Fruit fly (Drosophila melanogaster) whole organism, embryonic: ENCODE data around the gene eIF2gamma.
A peak's percentile ranks its signal among the peaks of the same experiment; 100 is the strongest.

Source experiments
- Awh ChIP-seq: fragments of 200-800 bp; sonication (Bioruptor generic); IDR thresholded peaks from 2 replicates; pipeline ENCODE4, ENCODE4 v1.3.6; 2022; ENCODE audit warnings: missing biosample characterization, missing genetic modification characterization
- CG11456 ChIP-seq: fragments of 200-800 bp; sonication (Bioruptor generic); IDR thresholded peaks from 3 replicates; pipeline ENCODE4 v1.3.6; 2022; ENCODE audit warnings: missing biosample characterization, missing genetic modification characterization
- CG12769 ChIP-seq: fragments of 200-800 bp; sonication (Bioruptor generic); optimal IDR thresholded peaks from 2 replicates; lab custom pipeline; 2019; ENCODE audit warnings: missing biosample characterization, mild to moderate bottlenecking, missing genetic modification characterization, moderate library complexity
- CG13123 ChIP-seq: fragments of 200-800 bp; sonication (Bioruptor generic); optimal IDR thresholded peaks from 2 replicates; lab custom pipeline; 2016; ENCODE audit warnings: missing biosample characterization, missing genetic modification characterization
- CG13775 ChIP-seq: fragments of 200-800 bp; sonication (Bioruptor generic); optimal IDR thresholded peaks from 3 replicates; lab custom pipeline; 2017; ENCODE audit warnings: missing biosample characterization, mild to moderate bottlenecking, missing genetic modification characterization
- CG1603 ChIP-seq: fragments of 200-800 bp; sonication (Bioruptor generic); optimal IDR thresholded peaks from 2 replicates; lab custom pipeline; 2019; ENCODE audit warnings: missing biosample characterization, mild to moderate bottlenecking, missing genetic modification characterization, moderate library complexity
- CG16863 ChIP-seq: fragments of 200-800 bp; sonication (Bioruptor generic); optimal IDR thresholded peaks from 3 replicates; lab custom pipeline; 2016; ENCODE audit warnings: missing biosample characterization, missing genetic modification characterization
- CG17361 ChIP-seq: fragments of 200-800 bp; sonication (Bioruptor generic); IDR thresholded peaks from 3 replicates; pipeline ENCODE4 v1.3.6; 2022; ENCODE audit warnings: missing biosample characterization, missing genetic modification characterization
- CG2120 ChIP-seq: fragments of 200-800 bp; sonication (Bioruptor generic); optimal IDR thresholded peaks from 3 replicates; lab custom pipeline; 2016; ENCODE audit warnings: missing biosample characterization, missing genetic modification characterization
- CG2199 ChIP-seq: fragments of 200-800 bp; sonication (Bioruptor generic); IDR thresholded peaks from 3 replicates; pipeline ENCODE4 v1.3.6; 2022; ENCODE audit warnings: missing biosample characterization, missing genetic modification characterization
- CG30431 ChIP-seq: fragments of 200-800 bp; sonication (Bioruptor generic); optimal IDR thresholded peaks from 2 replicates; lab custom pipeline; 2017; ENCODE audit warnings: missing biosample characterization, missing genetic modification characterization
- CG31224 ChIP-seq: fragments of 200-800 bp; sonication (Bioruptor generic); IDR thresholded peaks from 2 replicates; pipeline ENCODE4 v1.3.6; 2022; ENCODE audit warnings: missing biosample characterization, missing genetic modification characterization
- CG31365 ChIP-seq: fragments of 200-800 bp; sonication (Bioruptor generic); optimal IDR thresholded peaks from 2 replicates; lab custom pipeline; 2018; ENCODE audit warnings: missing biosample characterization, mild to moderate bottlenecking, missing genetic modification characterization
- CG3281 ChIP-seq: fragments of 200-800 bp; sonication (Bioruptor generic); optimal IDR thresholded peaks from 3 replicates; lab custom pipeline; 2017; ENCODE audit warnings: missing biosample characterization, mild to moderate bottlenecking, missing genetic modification characterization
- CG4282 ChIP-seq: fragments of 200-800 bp; sonication (Bioruptor generic); optimal IDR thresholded peaks from 2 replicates; lab custom pipeline; 2016; ENCODE audit warnings: missing biosample characterization, missing genetic modification characterization
- CG4404 ChIP-seq: fragments of 200-800 bp; sonication (Bioruptor generic); IDR thresholded peaks from 2 replicates; pipeline ENCODE4 v1.3.6; 2022; ENCODE audit warnings: missing biosample characterization, missing genetic modification characterization
- CG7357 ChIP-seq: fragments of 200-800 bp; sonication (Bioruptor generic); IDR thresholded peaks from 3 replicates; pipeline ENCODE4 v1.3.6; 2022; ENCODE audit warnings: missing biosample characterization, missing genetic modification characterization
- CG7372 ChIP-seq: fragments of 200-800 bp; sonication (Bioruptor generic); IDR thresholded peaks from 2 replicates; pipeline ENCODE4 v1.3.6; 2022; ENCODE audit warnings: missing biosample characterization, missing genetic modification characterization
- CG7987 ChIP-seq: fragments of 200-800 bp; sonication (Bioruptor generic); optimal IDR thresholded peaks from 2 replicates; lab custom pipeline; 2018; ENCODE audit warnings: missing biosample characterization, mild to moderate bottlenecking, missing genetic modification characterization, moderate library complexity
- CG8924 ChIP-seq: fragments of 200-800 bp; optimal IDR thresholded peaks from 3 replicates; lab custom pipeline; 2019; ENCODE audit warnings: missing biosample characterization, mild to moderate bottlenecking, missing genetic modification characterization, moderate library complexity
- CTCF ChIP-seq: fragments of 200-800 bp; sonication (Bioruptor generic); optimal IDR thresholded peaks from 2 replicates; lab custom pipeline; 2017; ENCODE audit warnings: missing biosample characterization, mild to moderate bottlenecking, missing genetic modification characterization, moderate library complexity
- Doc2 ChIP-seq: fragments of 200-800 bp; sonication (Bioruptor generic); IDR thresholded peaks from 2 replicates; pipeline ENCODE4 v1.3.6; 2022; ENCODE audit warnings: missing biosample characterization, missing genetic modification characterization
- Doc3 ChIP-seq: fragments of 200-800 bp; sonication (Bioruptor generic); IDR thresholded peaks from 3 replicates; pipeline ENCODE4 v1.3.6; 2022; ENCODE audit warnings: missing biosample characterization, missing genetic modification characterization; ENCODE audit not compliant: partially characterized antibody
- Eip74EF ChIP-seq, 2 experiments: fragments of 200-800 bp in 1 of 2; fragments of >200 bp in 1 of 2; sonication (Bioruptor generic) in 1 of 2; optimal IDR thresholded peaks; 2 replicates each; lab custom pipeline; 2017 to 2019; ENCODE audit warnings: missing biosample characterization in 2 of 2, missing genetic modification characterization in 2 of 2, mild to moderate bottlenecking in 1 of 2, moderate library complexity in 1 of 2
- HLH54F ChIP-seq: fragments of 200-800 bp; sonication (Bioruptor generic); optimal IDR thresholded peaks from 3 replicates; lab custom pipeline; 2016; ENCODE audit warnings: missing biosample characterization, missing genetic modification characterization
- HLHmδ ChIP-seq: fragments of 200-800 bp; sonication (Bioruptor generic); optimal IDR thresholded peaks from 2 replicates; lab custom pipeline; 2018; ENCODE audit warnings: missing biosample characterization, mild to moderate bottlenecking, missing genetic modification characterization, moderate library complexity
- HmgD ChIP-seq: fragments of 200-800 bp; sonication (Bioruptor generic); optimal IDR thresholded peaks from 3 replicates; lab custom pipeline; 2016; ENCODE audit warnings: missing biosample characterization, missing genetic modification characterization
- HmgZ ChIP-seq: fragments of 200-800 bp; sonication (Bioruptor generic); optimal IDR thresholded peaks from 2 replicates; lab custom pipeline; 2018; ENCODE audit warnings: missing biosample characterization, mild to moderate bottlenecking, missing genetic modification characterization
- Hsf ChIP-seq: fragments of 200-800 bp; sonication (Bioruptor generic); optimal IDR thresholded peaks from 3 replicates; lab custom pipeline; 2016; ENCODE audit warnings: missing biosample characterization, missing genetic modification characterization
- Jarid2 ChIP-seq: fragments of 200-800 bp; sonication (Bioruptor generic); optimal IDR thresholded peaks from 3 replicates; lab custom pipeline; 2017; ENCODE audit warnings: mild to moderate bottlenecking, missing biosample characterization, missing genetic modification reagents, missing genetic modification characterization
- Kr ChIP-seq: fragments of 200-800 bp; sonication (Bioruptor generic); optimal IDR thresholded peaks from 2 replicates; lab custom pipeline; 2017; ENCODE audit warnings: missing biosample characterization, mild to moderate bottlenecking, missing genetic modification characterization
- Lhr ChIP-seq: fragments of 200-800 bp; sonication (Bioruptor generic); optimal IDR thresholded peaks from 3 replicates; lab custom pipeline; 2017; ENCODE audit warnings: mild to moderate bottlenecking, missing biosample characterization, missing genetic modification reagents, missing genetic modification characterization
- NFAT ChIP-seq: fragments of 200-800 bp; sonication (Bioruptor generic); IDR thresholded peaks from 2 replicates; pipeline ENCODE4 v1.3.6; 2022; ENCODE audit warnings: missing biosample characterization, missing genetic modification characterization
- Scr ChIP-seq: fragments of 200-800 bp; sonication (Bioruptor generic); IDR thresholded peaks from 2 replicates; pipeline ENCODE4 v1.3.6; 2022; ENCODE audit warnings: missing biosample characterization, missing genetic modification characterization; ENCODE audit not compliant: partially characterized antibody
- Vsx1 ChIP-seq: fragments of 200-800 bp; sonication (Bioruptor generic); optimal IDR thresholded peaks from 2 replicates; lab custom pipeline; 2017; ENCODE audit warnings: missing biosample characterization, mild to moderate bottlenecking, missing genetic modification characterization, missing genetic modification reagents
- ap ChIP-seq: fragments of 200-800 bp; sonication (Bioruptor generic); IDR thresholded peaks from 2 replicates; pipeline ENCODE4 v1.3.6; 2022; ENCODE audit warnings: missing biosample characterization, missing genetic modification characterization
- cato ChIP-seq: fragments of 200-800 bp; sonication (Bioruptor generic); optimal IDR thresholded peaks from 2 replicates; lab custom pipeline; 2016; ENCODE audit warnings: missing biosample characterization, missing genetic modification characterization, borderline replicate concordance
- disco-r ChIP-seq: fragments of 200-800 bp; sonication (Bioruptor generic); optimal IDR thresholded peaks from 2 replicates; lab custom pipeline; 2016; ENCODE audit warnings: missing biosample characterization, missing genetic modification characterization
- dysf ChIP-seq: fragments of 200-800 bp; sonication (Bioruptor generic); IDR thresholded peaks from 3 replicates; pipeline ENCODE4 v1.3.6; 2022; ENCODE audit warnings: missing biosample characterization, missing genetic modification characterization
- ewg ChIP-seq: fragments of 200-800 bp; sonication (Bioruptor generic); optimal IDR thresholded peaks from 3 replicates; lab custom pipeline; 2017; ENCODE audit warnings: mild to moderate bottlenecking, missing biosample characterization, missing genetic modification reagents, missing genetic modification characterization
- lilli ChIP-seq: fragments of 200-800 bp; sonication (Bioruptor generic); optimal IDR thresholded peaks from 3 replicates; lab custom pipeline; 2016; ENCODE audit warnings: missing biosample characterization, missing genetic modification characterization
- lola ChIP-seq, 3 experiments: fragments of >200 bp in 2 of 3; fragments of 200-800 bp in 1 of 3; sonication (Bioruptor generic) in 1 of 3; optimal IDR thresholded peaks; 2 replicates each; lab custom pipeline; 2017 to 2019; ENCODE audit warnings: missing biosample characterization in 3 of 3, missing genetic modification characterization in 3 of 3, mild to moderate bottlenecking in 1 of 3, moderate library complexity in 1 of 3
- luna ChIP-seq: fragments of 200-800 bp; sonication (Bioruptor generic); optimal IDR thresholded peaks from 2 replicates; lab custom pipeline; 2016; ENCODE audit warnings: missing biosample characterization, missing genetic modification characterization
- nerfin-2 ChIP-seq: fragments of 200-800 bp; sonication (Bioruptor generic); IDR thresholded peaks from 2 replicates; pipeline ENCODE4 v1.3.6; 2022; ENCODE audit warnings: missing biosample characterization, missing genetic modification characterization; ENCODE audit not compliant: partially characterized antibody
- pros ChIP-seq: fragments of 200-800 bp; sonication (Bioruptor generic); optimal IDR thresholded peaks from 3 replicates; lab custom pipeline; 2019; ENCODE audit warnings: missing biosample characterization, mild to moderate bottlenecking, missing genetic modification characterization, moderate library complexity
- pum ChIP-seq: fragments of 200-800 bp; sonication (Bioruptor generic); optimal IDR thresholded peaks from 2 replicates; lab custom pipeline; 2016; ENCODE audit warnings: missing biosample characterization, missing genetic modification characterization
- salm ChIP-seq: fragments of 200-800 bp; sonication (Bioruptor generic); optimal IDR thresholded peaks from 2 replicates; lab custom pipeline; 2018; ENCODE audit warnings: missing biosample characterization, mild to moderate bottlenecking, missing genetic modification characterization
- seq ChIP-seq: fragments of 200-800 bp; sonication (Bioruptor generic); IDR thresholded peaks from 2 replicates; pipeline ENCODE4 v1.3.6; 2022; ENCODE audit warnings: missing biosample characterization, missing genetic modification characterization
- stc ChIP-seq: fragments of 200-800 bp; sonication (Bioruptor generic); IDR thresholded peaks from 2 replicates; pipeline ENCODE4 v1.3.6; 2022; ENCODE audit warnings: missing biosample characterization, missing genetic modification characterization
- toy ChIP-seq: fragments of 200-800 bp; sonication (Bioruptor generic); IDR thresholded peaks from 2 replicates; pipeline ENCODE4 v1.3.6; 2022; ENCODE audit warnings: missing biosample characterization, missing genetic modification characterization

Gene eIF2gamma

dm6 chr3R:15229329-15229876, 33.9 kb downstream of the eIF2gamma start, which contains the start of the genes Art3 and mRpS10 (continued):
- peak; percentile 100 for TF ChIP-seq stc
- peak; percentile 100 for TF ChIP-seq Awh (GFP tag; lab: Robert Waterston, UW)
- peak in 1 of 2 experiments; percentile 99 for TF ChIP-seq Eip74EF (GFP tag; optimal IDR thresholded peaks at IDR 0.05; lab: Kevin White, UChicago)
- TF ChIP-seq lilli (GFP tag; lab: Kevin White, UChicago), result peak; percentile 100
- TF ChIP-seq CTCF, result peak; percentile 82
- TF ChIP-seq ewg (GFP tag; lab: Kevin White, UChicago), result peak; percentile 100
- TF ChIP-seq CG2120 (GFP tag; lab: Kevin White, UChicago), result peak; percentile 100
- peak; percentile 100 for TF ChIP-seq cato (GFP tag; lab: Kevin White, UChicago)
- TF ChIP-seq pum, result peak; percentile 100
- TF ChIP-seq CG31365 (tag; lab: Kevin White, UChicago), result peak; percentile 95
- peak; percentile 100 for TF ChIP-seq CG4404 (GFP tag; lab: Robert Waterston, UW)
- TF ChIP-seq CG2199, result peak; percentile 100
- peak; percentile 100 for TF ChIP-seq Hsf (GFP tag; lab: Kevin White, UChicago)
- peak; percentile 100 for TF ChIP-seq CG13775 (GFP tag; lab: Kevin White, UChicago)
- peak; percentile 100 for TF ChIP-seq CG30431 (GFP tag; lab: Kevin White, UChicago)
- peak; percentile 100 for TF ChIP-seq NFAT (GFP tag; lab: Robert Waterston, UW)
- TF ChIP-seq toy, result peak; percentile 100
- TF ChIP-seq ap (GFP tag; lab: Robert Waterston, UW), result peak; percentile 100
- TF ChIP-seq Scr, result peak; percentile 40
- TF ChIP-seq disco-r (GFP tag; lab: Kevin White, UChicago), result peak; percentile 100
- peak; percentile 100 for TF ChIP-seq CG7372 (GFP tag; lab: Robert Waterston, UW)
- TF ChIP-seq CG8924 (tag; lab: Kevin White, UChicago), result peak; percentile 100
- peak; percentile 100 for TF ChIP-seq HLH54F
- TF ChIP-seq CG7987, result peak; percentile 99
- TF ChIP-seq HmgD, result peak; percentile 99
- peak; percentile 99 for TF ChIP-seq CG31224 (GFP tag; lab: Robert Waterston, UW)
- peak; percentile 98 for TF ChIP-seq CG4282 (GFP tag; lab: Kevin White, UChicago)
- peak; percentile 100 for TF ChIP-seq dysf
- peak; percentile 100 for TF ChIP-seq CG13123 (GFP tag; lab: Kevin White, UChicago)
- peak; percentile 92 for TF ChIP-seq pros (GFP tag; lab: Kevin White, UChicago)
- TF ChIP-seq Doc3 (GFP tag; lab: Robert Waterston, UW), result no peak
- TF ChIP-seq Lhr, result peak; percentile 99
- peak; percentile 100 for TF ChIP-seq CG16863 (GFP tag; lab: Kevin White, UChicago)
- TF ChIP-seq seq (GFP tag; lab: Robert Waterston, UW), result peak; percentile 100
- peak; percentile 100 for TF ChIP-seq HmgZ (tag; lab: Kevin White, UChicago)
- peak; percentile 99 for TF ChIP-seq CG1603
- peak; percentile 100 for TF ChIP-seq CG11456 (GFP tag; lab: Robert Waterston, UW)
- peak; percentile 99 for TF ChIP-seq luna (GFP tag; lab: Kevin White, UChicago)
- TF ChIP-seq CG17361 (GFP tag; lab: Robert Waterston, UW), result peak; percentile 100
- TF ChIP-seq CG12769 (tag; lab: Kevin White, UChicago), result peak; percentile 100
- peak; percentile 99 for TF ChIP-seq Doc2
- no peak for TF ChIP-seq Jarid2 (GFP tag; lab: Kevin White, UChicago)
- TF ChIP-seq CG3281, result peak; percentile 100
- TF ChIP-seq salm (tag; lab: Kevin White, UChicago), result peak; percentile 100
- TF ChIP-seq Vsx1 (GFP tag; lab: Kevin White, UChicago), result peak; percentile 99
- peak in 1 of 3 experiments; percentile 100 for TF ChIP-seq lola (GFP tag; optimal IDR thresholded peaks at IDR 0.05; lab: Kevin White, UChicago)
- no peak for TF ChIP-seq HLHmδ
- peak; percentile 97 for TF ChIP-seq Kr (GFP tag; lab: Kevin White, UChicago)
- no peak for TF ChIP-seq nerfin-2 (GFP tag; lab: Robert Waterston, UW)
- TF ChIP-seq CG7357, result peak; percentile 99
